Worm (Caenorhabditis elegans): ENCODE measurements around the gene gpx-6.

- TF ChIP-seq nhr-12 (tag; optimal IDR thresholded peaks at IDR 0.05) (no peak), ztf-11 (tag; optimal IDR thresholded peaks at IDR 0.05) (no peak), nhr-11 (tag; optimal IDR thresholded peaks at IDR 0.05) (no peak), ZK546.5 (tag; optimal IDR thresholded peaks at IDR 0.05) (no peak)
These were observed 29.3 kb downstream of the gpx-6 start for ce11 chrIV:8251346-8251745.
